Worm (Caenorhabditis elegans): ENCODE results near the gene fbxa-211.

fbxa-211 gene

DNA sequence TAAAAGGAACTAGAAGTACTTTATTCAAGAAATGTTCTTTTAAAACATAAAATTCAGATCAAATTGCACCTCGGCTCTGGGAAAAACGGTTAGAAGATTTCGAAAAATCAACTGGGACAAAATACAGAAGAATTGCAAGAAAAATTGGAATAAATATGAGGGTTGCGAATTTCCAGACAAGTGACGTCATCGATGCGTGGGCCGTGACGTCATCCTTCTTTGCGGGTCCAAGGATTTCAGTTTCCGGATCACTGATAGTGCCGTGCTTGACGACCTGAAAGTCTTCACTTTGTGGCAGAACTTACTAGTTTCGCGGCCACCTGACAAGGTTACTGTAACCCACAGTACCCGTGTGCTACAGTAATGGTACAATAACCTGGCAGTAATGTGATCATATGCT lies 36.1 kb downstream of the fbxa-211 start:
- TF ChIP-seq ztf-29 (GFP tag; IDR thresholded peaks at IDR 0.05) (no peak), ztf-23 (GFP tag; IDR thresholded peaks at IDR 0.05) (no peak), ref-1 (GFP tag; conservative IDR thresholded peaks at IDR 0.05) (no peak)

DNA sequence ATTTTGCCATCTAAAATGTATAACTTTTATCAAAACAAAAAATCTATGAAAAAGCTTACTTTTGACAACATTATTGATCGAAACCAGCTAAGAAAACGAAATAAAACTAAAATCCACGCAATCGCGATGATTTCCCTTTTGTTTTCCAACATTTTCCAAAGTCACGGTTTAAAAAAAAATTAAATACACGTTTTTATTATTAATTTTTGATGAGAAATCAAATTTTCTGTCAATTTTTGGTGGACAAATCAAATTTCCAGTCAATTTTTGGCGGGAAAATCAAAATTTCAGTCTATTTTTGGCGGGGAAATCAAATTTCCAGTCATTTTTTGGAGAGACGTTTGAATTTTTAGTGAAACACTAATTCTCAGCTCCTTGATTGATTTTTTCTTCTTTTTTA lies 37.4 kb downstream of the fbxa-211 start, which contains the start of gene C14A6.5:
C14A6.5 (minus strand) TSS at position 101 of the 400 bp plus-strand sequence.
- TF ChIP-seq klf-2 (GFP tag; conservative IDR thresholded peaks at IDR 0.05), result no peak
- TF ChIP-seq T22C8.4 (GFP tag; IDR thresholded peaks at IDR 0.05), result no peak
- TF ChIP-seq ztf-29 (GFP tag; IDR thresholded peaks at IDR 0.05), result no peak
- no peak for TF ChIP-seq med-1 (GFP tag; optimal IDR thresholded peaks at IDR 0.05; ENCODE audit: insufficient read depth)
- TF ChIP-seq cog-1 (tag; optimal IDR thresholded peaks at IDR 0.05), result no peak
- no peak for TF ChIP-seq ztf-23 (GFP tag; IDR thresholded peaks at IDR 0.05)
- no peak for TF ChIP-seq ref-1 (GFP tag; conservative IDR thresholded peaks at IDR 0.05)
- no peak for TF ChIP-seq flt-1 (GFP tag; IDR thresholded peaks at IDR 0.05)
- TF ChIP-seq tab-1 (GFP tag; IDR thresholded peaks at IDR 0.05), result no peak

DNA sequence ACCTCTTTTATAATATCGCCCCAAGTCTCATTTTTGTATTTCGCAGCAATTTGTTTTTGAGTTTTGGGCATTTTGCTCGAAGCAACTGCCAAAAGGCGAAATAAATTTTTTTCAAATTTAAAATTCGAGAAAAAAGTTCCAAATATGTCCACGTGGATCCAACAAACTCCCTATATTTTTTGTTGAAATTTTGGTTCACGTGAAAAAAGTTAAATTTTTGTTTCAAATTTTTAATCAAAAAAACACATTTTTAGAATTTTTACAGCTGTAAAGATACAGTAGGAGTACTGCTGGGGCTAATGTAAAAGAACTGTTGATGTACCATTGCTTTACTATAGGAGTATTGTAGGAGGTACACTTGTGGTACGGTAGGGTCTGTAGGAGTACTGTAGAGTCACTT lies 39.8 kb downstream of the fbxa-211 start, which contains the start of gene C14A6.6:
C14A6.6 (minus strand) TSS at position 101 of the 400 bp plus-strand sequence.
- TF ChIP-seq klf-2 (GFP tag; conservative IDR thresholded peaks at IDR 0.05), result no peak
- no peak for TF ChIP-seq ztf-29 (GFP tag; IDR thresholded peaks at IDR 0.05)
- no peak for TF ChIP-seq cog-1 (tag; optimal IDR thresholded peaks at IDR 0.05)

DNA sequence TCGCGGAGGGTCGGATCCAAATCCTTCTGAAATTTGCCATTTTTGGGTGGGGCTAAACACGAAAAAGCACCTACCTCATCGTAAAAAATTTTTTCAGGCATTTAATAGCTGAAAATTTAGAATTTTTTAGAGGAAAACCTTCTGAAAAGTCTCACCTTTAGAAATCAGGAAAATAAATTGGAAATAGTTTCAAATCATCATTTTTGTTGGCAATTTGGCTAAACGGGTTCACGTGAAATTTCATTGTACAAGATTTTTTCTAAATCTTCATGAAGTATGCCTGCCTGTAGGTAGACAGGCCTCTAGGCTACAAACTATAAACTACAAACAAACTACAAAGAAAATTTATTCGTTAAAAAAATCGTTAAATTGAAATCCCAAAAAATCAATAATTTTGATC lies 40.9 kb downstream of the fbxa-211 start, which contains the start of gene C14A6.7:
C14A6.7 (minus strand) TSS at position 101 of the 400 bp plus-strand sequence.
- no peak for TF ChIP-seq ref-1 (GFP tag; conservative IDR thresholded peaks at IDR 0.05)
- TF ChIP-seq ztf-23 (GFP tag; IDR thresholded peaks at IDR 0.05), result no peak
- no peak for TF ChIP-seq tab-1 (GFP tag; IDR thresholded peaks at IDR 0.05)

DNA sequence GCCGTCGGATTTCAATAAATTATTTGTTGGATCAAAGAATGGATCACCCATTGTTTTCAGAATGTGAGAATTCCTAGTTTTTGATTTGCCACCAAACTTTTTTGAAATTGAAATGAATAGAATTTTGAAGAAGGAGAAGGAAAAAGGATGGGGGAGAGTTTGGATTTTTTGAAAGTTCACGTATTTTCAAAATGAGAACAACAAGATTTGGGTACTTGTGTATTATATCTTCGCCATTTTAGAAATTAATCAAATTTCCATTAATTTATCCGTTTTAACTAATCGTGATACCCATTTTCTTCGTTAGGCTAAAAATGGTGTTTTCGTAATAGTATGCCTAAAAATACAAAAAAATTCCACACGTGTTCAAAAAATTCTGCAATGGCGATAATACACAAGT lies 44.2 kb downstream of the fbxa-211 start, which contains the start of gene C14A6.8:
C14A6.8 (minus strand) TSS at position 101 of the 400 bp plus-strand sequence.
- no peak for TF ChIP-seq cog-1 (tag; optimal IDR thresholded peaks at IDR 0.05)
- no peak for TF ChIP-seq ztf-23 (GFP tag; IDR thresholded peaks at IDR 0.05)
- no peak for TF ChIP-seq klf-2 (GFP tag; conservative IDR thresholded peaks at IDR 0.05)
- TF ChIP-seq flt-1 (GFP tag; IDR thresholded peaks at IDR 0.05), result no peak
- no peak for TF ChIP-seq ref-1 (GFP tag; conservative IDR thresholded peaks at IDR 0.05)
- TF ChIP-seq med-1 (GFP tag; optimal IDR thresholded peaks at IDR 0.05; ENCODE audit: insufficient read depth), result no peak

DNA sequence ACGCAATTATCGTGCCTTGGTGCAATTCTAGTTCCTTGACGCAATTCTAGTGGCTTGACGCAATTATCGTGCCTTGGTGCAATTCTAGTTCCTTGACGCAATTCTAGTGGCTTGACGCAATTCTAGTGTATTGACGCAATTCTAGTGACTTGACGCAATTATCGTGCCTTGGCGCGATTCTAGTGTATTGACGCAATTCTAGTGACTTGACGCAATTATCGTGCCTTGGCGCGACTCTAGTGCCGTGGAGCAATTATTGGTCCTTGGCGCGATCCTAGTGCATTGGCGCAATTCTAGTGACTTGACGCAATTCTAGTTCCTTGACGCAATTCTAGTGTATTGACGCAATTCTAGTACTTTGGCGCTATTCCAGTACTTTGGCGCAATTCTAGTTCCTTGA lies 47.6 kb downstream of the fbxa-211 start:
- TF ChIP-seq ztf-23 (GFP tag; IDR thresholded peaks at IDR 0.05), result 0 out of 2 replicates have a peak, but pooled peaks have one; percentile 47
- TF ChIP-seq T22C8.4 (GFP tag; IDR thresholded peaks at IDR 0.05), result 0 out of 2 replicates have a peak, but pooled peaks have one; percentile 28
